Fruit fly (Drosophila melanogaster): ENCODE measurements around the gene Megf8.

DNA sequence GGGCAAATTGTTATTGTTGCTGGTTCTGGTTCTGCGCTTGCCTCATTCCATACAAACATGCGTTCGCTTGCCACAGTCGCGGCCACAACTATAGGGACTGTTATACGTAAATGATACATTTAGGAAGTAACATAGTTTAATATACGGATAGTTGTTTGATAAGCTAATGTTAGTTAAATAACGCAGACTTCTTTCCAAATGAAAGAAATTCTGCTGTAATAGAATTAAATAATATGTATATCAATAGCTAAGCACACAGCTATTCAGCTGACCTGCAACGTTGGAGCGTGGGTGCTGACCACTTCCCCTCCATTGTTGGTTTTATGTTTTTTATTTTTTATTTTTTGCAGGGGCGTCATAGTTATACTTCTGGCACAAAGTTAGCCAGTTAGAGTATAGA lies 8.5 kb upstream of the Megf8 start:
- TF ChIP-seq ttk (optimal IDR thresholded peaks at IDR 0.05), result no peak
- no peak for TF ChIP-seq psq (optimal IDR thresholded peaks at IDR 0.05)
- no peak for TF ChIP-seq Myc (optimal IDR thresholded peaks at IDR 0.05)
- no peak for TF ChIP-seq Sin3A (optimal IDR thresholded peaks at IDR 0.05)
- TF ChIP-seq h (optimal IDR thresholded peaks at IDR 0.05), result no peak
